Worm (Caenorhabditis elegans): ENCODE data around the gene rabx-5.

DNA sequence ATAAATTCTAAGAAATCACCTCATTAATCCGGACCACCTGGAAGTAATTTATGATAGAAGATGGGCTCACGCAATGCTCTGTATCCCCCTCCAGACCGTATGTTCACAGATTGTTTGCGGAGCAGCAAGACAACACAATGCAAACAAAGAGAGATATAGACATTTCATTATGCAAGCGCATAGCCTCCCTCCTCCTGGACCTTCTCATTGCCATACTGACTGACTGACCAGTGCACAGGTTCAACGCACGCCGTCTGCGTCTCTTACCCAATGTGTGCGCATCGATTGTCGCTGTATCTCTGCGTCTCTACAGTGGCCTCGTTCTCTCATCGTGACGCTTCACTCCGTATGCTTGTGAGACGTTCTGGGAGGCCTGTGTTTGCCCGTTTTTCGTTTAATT is 46.5 kb downstream of the rabx-5 start:
- TF ChIP-seq C04F5.9 (tag; optimal IDR thresholded peaks at IDR 0.05) (no peak), ces-1 (GFP tag; optimal IDR thresholded peaks at IDR 0.05) (no peak), jun-1 (tag; optimal IDR thresholded peaks at IDR 0.05) (no peak), snu-23 (GFP tag; optimal IDR thresholded peaks at IDR 0.05) (peak; percentile 64), alr-1 (tag; optimal IDR thresholded peaks at IDR 0.05; ENCODE audit: borderline replicate concordance) (no peak), hlh-4 (tag; optimal IDR thresholded peaks at IDR 0.05) (no peak), aly-2 (tag; optimal IDR thresholded peaks at IDR 0.05) (no peak), nhr-11 (tag; optimal IDR thresholded peaks at IDR 0.05) (no peak), snpc-4 (tag; optimal IDR thresholded peaks at IDR 0.05) (no peak), dpl-1 (GFP tag; optimal IDR thresholded peaks at IDR 0.05) (peak; percentile 31 to 35 (median 31)), nhr-47 (tag; optimal IDR thresholded peaks at IDR 0.05) (peak; percentile 66), mab-9 (GFP tag; IDR thresholded peaks at IDR 0.05) (no peak), lin-13 (GFP tag; optimal IDR thresholded peaks at IDR 0.05) (no peak), ets-5 (GFP tag; IDR thresholded peaks at IDR 0.05) (no peak)
